Fruit fly (Drosophila melanogaster): ENCODE measurements around the gene CG6026.

DNA sequence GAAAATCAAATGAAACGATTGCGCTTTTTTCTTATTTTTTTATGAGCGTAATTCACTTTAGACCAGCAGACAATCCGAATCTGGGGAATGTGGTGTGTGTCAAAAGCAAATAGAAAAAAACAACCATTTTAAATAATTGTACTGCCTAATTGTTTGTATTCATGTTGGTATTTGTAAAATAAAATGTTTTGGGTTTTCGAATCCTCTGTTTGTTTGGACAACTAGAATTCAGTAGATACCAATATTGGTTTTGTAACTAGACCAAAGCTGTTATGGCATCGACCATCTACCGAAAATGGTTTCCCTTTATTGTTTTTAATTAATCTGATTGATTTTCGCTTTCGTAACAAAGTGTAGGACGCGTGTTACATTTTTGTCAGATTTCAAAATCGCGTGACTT, 22.4 kb upstream of the CG6026 start:
- no peak for TF ChIP-seq CG8478 (optimal IDR thresholded peaks at IDR 0.05)
- TF ChIP-seq pan (optimal IDR thresholded peaks at IDR 0.05) = no peak
- TF ChIP-seq Dll (optimal IDR thresholded peaks at IDR 0.05) = no peak
